Fruit fly (Drosophila melanogaster): Measurements from ENCODE around the gene Trpml.

Gene Trpml

dm6 chr3L:19687200-19687687, 30.9 kb downstream of the Trpml start, which contains the start of the genes CG8765 and Gbeta76C (continued):
- TF ChIP-seq ewg (GFP tag; optimal IDR thresholded peaks at IDR 0.05) (no peak), Neu2 (GFP tag; optimal IDR thresholded peaks at IDR 0.05; ENCODE audit: borderline replicate concordance) (no peak), dimm (GFP tag; IDR thresholded peaks at IDR 0.05) (no peak), kah (GFP tag; optimal IDR thresholded peaks at IDR 0.05) (no peak), Antp (GFP tag; optimal IDR thresholded peaks at IDR 0.05) (peak; percentile 60), prd (optimal IDR thresholded peaks at IDR 0.05) (no peak), prd (GFP tag; IDR thresholded peaks at IDR 0.05) (no peak), CTCF (GFP tag; optimal IDR thresholded peaks at IDR 0.05) (no peak), CG14965 (GFP tag; optimal IDR thresholded peaks at IDR 0.05; ENCODE audit: borderline replicate concordance) (no peak), Nf-YC (tag; optimal IDR thresholded peaks at IDR 0.05) (peak; percentile 64), CG8924 (tag; optimal IDR thresholded peaks at IDR 0.05) (peak; percentile 37), yki (optimal IDR thresholded peaks at IDR 0.05) (no peak), NfI (GFP tag; optimal IDR thresholded peaks at IDR 0.05) (peak; percentile 21), Dll (GFP tag; IDR thresholded peaks at IDR 0.05; ENCODE audit: partially characterized antibody) (peak; percentile 57; the same call in 2 of the 4 replicates), Jarid2 (GFP tag; optimal IDR thresholded peaks at IDR 0.05) (no peak), TFAM (GFP tag; optimal IDR thresholded peaks at IDR 0.05) (no peak), Poxn (GFP tag; IDR thresholded peaks at IDR 0.05) (no peak), sisA (GFP tag; IDR thresholded peaks at IDR 0.05) (peak; percentile 12; the same call in 1 of the 2 replicates), ttk (GFP tag; IDR thresholded peaks at IDR 0.05) (no peak), CG6683 (GFP tag; optimal IDR thresholded peaks at IDR 0.05) (no peak), Deaf1 (tag; optimal IDR thresholded peaks at IDR 0.05) (no peak), croc (GFP tag; conservative IDR thresholded peaks at IDR 0.05) (no peak), Dip3 (GFP tag; optimal IDR thresholded peaks at IDR 0.05) (peak; percentile 35), CG2199 (GFP tag; IDR thresholded peaks at IDR 0.05) (0 out of 3 replicates have a peak, but pooled peaks have one; percentile 34), CG9609 (GFP tag; optimal IDR thresholded peaks at IDR 0.05) (peak; percentile 50), Myb (GFP tag; optimal IDR thresholded peaks at IDR 0.05) (peak; percentile 93), sens (GFP tag) (peak; percentile 47), CG4617 (GFP tag; optimal IDR thresholded peaks at IDR 0.05; ENCODE audit: borderline replicate concordance) (peak; percentile 68), mirr (GFP tag; optimal IDR thresholded peaks at IDR 0.05) (no peak), az2 (GFP tag; optimal IDR thresholded peaks at IDR 0.05) (no peak), lola (GFP tag; optimal IDR thresholded peaks at IDR 0.05) (no peak), pzg (GFP tag; optimal IDR thresholded peaks at IDR 0.05) (peak; percentile 99), gro (GFP tag; optimal IDR thresholded peaks at IDR 0.05) (peak; percentile 54)

dm6 chr3L:19683520-19683919, 34.6 kb downstream of the Trpml start:
- TF ChIP-seq inv (GFP tag; IDR thresholded peaks at IDR 0.05; ENCODE audit: partially characterized antibody) (0 out of 2 replicates have a peak, but pooled peaks have one; percentile 12), sens-2 (GFP tag; IDR thresholded peaks at IDR 0.05) (no peak), CG16813 (GFP tag; IDR thresholded peaks at IDR 0.05; ENCODE audit: partially characterized antibody) (peak; percentile 53; the same call in 1 of the 3 replicates), CG10431 (GFP tag; optimal IDR thresholded peaks at IDR 0.05) (no peak), tna (GFP tag; IDR thresholded peaks at IDR 0.05; ENCODE audit: partially characterized antibody) (peak; percentile 18; the same call in 1 of the 2 replicates), nerfin-2 (GFP tag; IDR thresholded peaks at IDR 0.05; ENCODE audit: partially characterized antibody) (peak; percentile 55; the same call in 1 of the 2 replicates), CG7963 (GFP tag; IDR thresholded peaks at IDR 0.05; ENCODE audit: partially characterized antibody) (peak; percentile 16; the same call in 1 of the 3 replicates), HLH4C (GFP tag; IDR thresholded peaks at IDR 0.05; ENCODE audit: partially characterized antibody) (peak; percentile 30; the same call in 2 of the 3 replicates), vnd (GFP tag; IDR thresholded peaks at IDR 0.05; ENCODE audit: partially characterized antibody) (peak; percentile 38; the same call in 1 of the 3 replicates)

All from whole organism, embryonic.